Worm (Caenorhabditis elegans) whole organism, late embryonic: Measurements from ENCODE around the gene F09B12.5.

Source experiments
- ceh-31 ChIP-seq: sonication (generic microtip); optimal IDR thresholded peaks from 2 replicates; lab custom pipeline; 2016; ENCODE audit warnings: missing genetic modification characterization, missing compliant biosample characterization
- sdc-2 ChIP-seq: sonication (generic microtip); optimal IDR thresholded peaks from 2 replicates; lab custom pipeline; 2016; ENCODE audit warnings: missing genotype, missing genetic modification characterization, missing compliant biosample characterization

DNA sequence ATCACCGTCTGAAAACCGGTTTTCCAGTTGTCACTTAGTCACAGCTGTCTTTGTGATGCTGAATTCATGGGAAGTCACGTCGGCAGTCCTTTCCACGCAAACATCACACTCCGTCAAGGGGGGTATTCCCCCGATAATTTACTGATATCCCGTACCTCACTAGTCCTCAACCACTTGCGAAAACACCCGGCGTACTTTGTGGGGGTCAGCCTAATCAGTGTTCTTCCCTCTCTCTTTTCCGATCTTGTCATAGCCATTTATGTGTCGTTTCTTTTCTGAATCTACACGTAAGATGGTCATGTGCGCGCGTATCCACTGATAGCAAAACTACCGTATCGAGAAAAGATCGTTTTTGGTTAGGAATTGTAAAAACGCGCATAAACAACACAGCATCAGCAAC is 5.1 kb upstream of the F09B12.5 start:
- TF ChIP-seq sdc-2, result no peak
- no peak for TF ChIP-seq ceh-31 (tag; lab: Kevin White, UChicago)
